Worm (Caenorhabditis elegans) whole organism, L4/young adult: ENCODE results near the gene ascc-1.

Source experiments
- W03F9.2 ChIP-seq: fragments of 150-350 bp; optimal IDR thresholded peaks from 2 replicates; lab custom pipeline; 2014; ENCODE audit warnings: missing biosample characterization, missing genetic modification characterization
- dao-5 ChIP-seq: sonication (generic microtip); optimal IDR thresholded peaks from 2 replicates; lab custom pipeline; 2016; ENCODE audit warnings: missing genotype, missing genetic modification characterization, moderate library complexity, missing compliant biosample characterization
- him-1 ChIP-seq: sonication (generic microtip); optimal IDR thresholded peaks from 2 replicates; lab custom pipeline; 2016; ENCODE audit warnings: missing genotype, missing genetic modification reagents, missing genetic modification characterization, missing compliant biosample characterization

- TF ChIP-seq him-1 (tag; lab: Kevin White, UChicago) (no peak), dao-5 (no peak), W03F9.2 (tag; lab: Kevin White, UChicago) (no peak)
These were observed 11.3 kb downstream of the ascc-1 start for ce11 chrII:68757-69156.
